Fruit fly (Drosophila melanogaster): ENCODE data around the gene IPIP.

The IPIP gene

DNA sequence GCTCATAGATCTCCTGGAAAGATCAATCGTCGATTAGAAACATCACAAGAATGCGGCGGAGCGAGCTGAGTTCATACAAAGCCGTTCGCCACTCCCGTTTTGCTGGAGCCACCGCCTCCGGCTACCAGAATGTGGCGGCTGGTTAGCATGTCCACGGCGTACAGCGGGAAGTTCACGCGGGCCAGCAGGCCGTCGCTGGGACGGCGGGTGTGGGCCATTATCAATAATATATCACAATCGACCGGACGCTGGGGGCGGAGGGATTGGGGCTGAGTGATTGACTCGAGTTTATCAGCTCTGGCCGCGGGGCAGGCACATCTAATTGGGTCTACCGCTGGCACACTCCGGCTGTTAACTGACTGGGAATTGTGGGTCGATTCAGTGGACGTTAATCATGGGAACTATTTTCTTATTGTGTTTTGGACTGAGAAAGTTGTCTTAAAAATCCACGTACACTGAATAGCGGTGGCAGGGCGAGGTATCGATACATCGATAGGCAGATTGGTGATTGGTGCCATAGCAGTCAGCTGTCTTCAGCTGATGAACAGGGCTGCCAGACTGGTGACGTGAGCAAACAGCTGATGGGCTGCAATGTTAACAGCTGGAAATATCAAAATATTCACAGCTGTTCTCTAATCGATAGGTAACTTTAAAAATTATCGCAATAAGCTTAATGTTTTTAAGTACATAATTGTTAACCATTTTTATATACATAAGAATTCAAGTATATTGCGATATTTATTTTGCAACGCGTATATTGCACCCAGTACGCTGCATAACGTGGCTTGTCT lies 50.9 kb downstream of the IPIP start, which contains the start of gene CG9175 (continued):
- TF ChIP-seq CG6854 (GFP tag; optimal IDR thresholded peaks at IDR 0.05) (peak; percentile 32), Nf-YA (GFP tag; IDR thresholded peaks at IDR 0.05) (no peak), Side (GFP tag; optimal IDR thresholded peaks at IDR 0.05) (peak; percentile 31), gfzf (GFP tag; optimal IDR thresholded peaks at IDR 0.05) (peak; percentile 41), odd (GFP tag; optimal IDR thresholded peaks at IDR 0.05) (no peak), CG32532 (GFP tag; IDR thresholded peaks at IDR 0.05) (peak; percentile 58; the same call in 1 of the 2 replicates), shn (GFP tag; optimal IDR thresholded peaks at IDR 0.05) (no peak), zf30C (GFP tag; optimal IDR thresholded peaks at IDR 0.05) (no peak), E2f1 (GFP tag; IDR thresholded peaks at IDR 0.05) (no peak), CrebB (tag; optimal IDR thresholded peaks at IDR 0.05) (peak; percentile 42), h (optimal IDR thresholded peaks at IDR 0.05) (no peak), ftz-f1 (GFP tag; optimal IDR thresholded peaks at IDR 0.05) (peak; percentile 5), luna (GFP tag; optimal IDR thresholded peaks at IDR 0.05) (peak; percentile 5), Atf3 (GFP tag; optimal IDR thresholded peaks at IDR 0.05) (no peak), CG32772 (GFP tag; IDR thresholded peaks at IDR 0.05) (no peak), CG6654 (GFP tag; optimal IDR thresholded peaks at IDR 0.05) (no peak), tio (GFP tag; optimal IDR thresholded peaks at IDR 0.05) (no peak), CG3995 (GFP tag; optimal IDR thresholded peaks at IDR 0.05) (peak; percentile 40), slou (GFP tag; optimal IDR thresholded peaks at IDR 0.05) (no peak), CG4328 (GFP tag; optimal IDR thresholded peaks at IDR 0.05) (peak; percentile 4), pzg (GFP tag; optimal IDR thresholded peaks at IDR 0.05) (peak; percentile 100), CG7839 (tag; optimal IDR thresholded peaks at IDR 0.05) (peak; percentile 29), cg (GFP tag; optimal IDR thresholded peaks at IDR 0.05) (no peak), prd (optimal IDR thresholded peaks at IDR 0.05) (no peak), prd (GFP tag; IDR thresholded peaks at IDR 0.05) (0 out of 3 replicates have a peak, but pooled peaks have one; percentile 18), bab2 (GFP tag; optimal IDR thresholded peaks at IDR 0.05) (peak; percentile 8), CG33213 (GFP tag; optimal IDR thresholded peaks at IDR 0.05) (peak; percentile 70), tgo (GFP tag; IDR thresholded peaks at IDR 0.05) (no peak), slp2 (GFP tag; optimal IDR thresholded peaks at IDR 0.05) (no peak), tll (GFP tag; optimal IDR thresholded peaks at IDR 0.05) (peak in 1 of 2 experiments; percentile 78), Ptx1 (GFP tag; IDR thresholded peaks at IDR 0.05) (peak; percentile 39; the same call in 1 of the 2 replicates), schlank (tag; optimal IDR thresholded peaks at IDR 0.05) (no peak), btn (GFP tag; optimal IDR thresholded peaks at IDR 0.05) (no peak), CG16863 (GFP tag; optimal IDR thresholded peaks at IDR 0.05) (no peak), TFAM (GFP tag; optimal IDR thresholded peaks at IDR 0.05) (no peak), CG9876 (GFP tag; optimal IDR thresholded peaks at IDR 0.05) (no peak), dmrt11E (tag; optimal IDR thresholded peaks at IDR 0.05) (peak; percentile 19), al (GFP tag; IDR thresholded peaks at IDR 0.05) (no peak), lilli (GFP tag; optimal IDR thresholded peaks at IDR 0.05) (peak; percentile 41), Fer1 (GFP tag; optimal IDR thresholded peaks at IDR 0.05) (peak; percentile 58), NC2β (GFP tag; optimal IDR thresholded peaks at IDR 0.05) (peak; percentile 73), Rx (GFP tag; IDR thresholded peaks at IDR 0.05) (no peak), cad (GFP tag; optimal IDR thresholded peaks at IDR 0.05) (no peak), CG9609 (GFP tag; optimal IDR thresholded peaks at IDR 0.05) (no peak), kah (GFP tag; optimal IDR thresholded peaks at IDR 0.05) (no peak), Myb (GFP tag; optimal IDR thresholded peaks at IDR 0.05) (peak; percentile 68), fd102C (GFP tag; optimal IDR thresholded peaks at IDR 0.05) (no peak), Bdp1 (GFP tag; optimal IDR thresholded peaks at IDR 0.05) (peak; percentile 16), CG17328 (GFP tag; IDR thresholded peaks at IDR 0.05) (no peak), sc (optimal IDR thresholded peaks at IDR 0.05) (no peak), sc (GFP tag; optimal IDR thresholded peaks at IDR 0.05) (no peak)
